Worm (Caenorhabditis elegans) whole organism, L2 larva: Measurements from ENCODE around the gene T05H10.8.

Experiments used
- ZK546.5 ChIP-seq: sonication (generic microtip); optimal IDR thresholded peaks from 2 replicates; lab custom pipeline; 2017; ENCODE audit warnings: missing biosample characterization, missing genetic modification characterization
- ama-1 ChIP-seq: fragments of 150-350 bp; optimal IDR thresholded peaks from 2 replicates; lab custom pipeline; 2018; ENCODE audit warnings: inconsistent platforms
- ceh-16 ChIP-seq: fragments of 150-350 bp; optimal IDR thresholded peaks from 2 replicates; lab custom pipeline; 2014; ENCODE audit warnings: missing biosample characterization, missing genetic modification characterization
- ceh-82 ChIP-seq: fragments of 150-350 bp; optimal IDR thresholded peaks from 2 replicates; lab custom pipeline; 2014; ENCODE audit warnings: missing biosample characterization, missing genetic modification characterization
- elt-1 ChIP-seq: fragments of 150-350 bp; optimal IDR thresholded peaks from 2 replicates; lab custom pipeline; 2014; ENCODE audit warnings: missing biosample characterization, missing genetic modification characterization
- elt-3 ChIP-seq: sonication (generic microtip); optimal IDR thresholded peaks from 2 replicates; lab custom pipeline; 2017; ENCODE audit warnings: missing biosample characterization, missing genetic modification characterization
- fos-1 ChIP-seq: fragments of 150-350 bp; optimal IDR thresholded peaks from 2 replicates; lab custom pipeline; 2014; ENCODE audit warnings: missing biosample characterization, missing genetic modification characterization
- mab-5 ChIP-seq: fragments of 150-350 bp; optimal IDR thresholded peaks from 2 replicates; lab custom pipeline; 2014; ENCODE audit warnings: missing biosample characterization, missing genetic modification characterization
- mdl-1 ChIP-seq, 2 experiments: fragments of 150-350 bp in 1 of 2; sonication (generic microtip) in 1 of 2; optimal IDR thresholded peaks; 2 replicates each; lab custom pipeline; 2017; ENCODE audit warnings: missing biosample characterization in 2 of 2, missing genetic modification characterization in 2 of 2
- nhr-12 ChIP-seq: fragments of 150-350 bp; optimal IDR thresholded peaks from 2 replicates; lab custom pipeline; 2014; ENCODE audit warnings: missing biosample characterization, missing genetic modification characterization
- nhr-25 ChIP-seq: fragments of 150-350 bp; sonication (generic microtip); optimal IDR thresholded peaks from 3 replicates; lab custom pipeline; 2014; ENCODE audit warnings: missing biosample characterization, missing genetic modification characterization
- unc-39 ChIP-seq: fragments of 150-350 bp; optimal IDR thresholded peaks from 2 replicates; lab custom pipeline; 2014; ENCODE audit warnings: missing biosample characterization, missing genetic modification characterization

- no peak for TF ChIP-seq ceh-82 (tag; lab: Kevin White, UChicago)
- no peak for TF ChIP-seq elt-3 (tag; lab: Kevin White, UChicago)
- no peak for TF ChIP-seq ceh-16 (tag; lab: Kevin White, UChicago)
- no peak for TF ChIP-seq ama-1 (lab: Kevin White, UChicago)
- TF ChIP-seq nhr-25: no peak
- no peak for TF ChIP-seq unc-39 (tag; lab: Kevin White, UChicago)
- TF ChIP-seq nhr-12 (tag; lab: Kevin White, UChicago): no peak
- TF ChIP-seq mab-5: no peak
- no peak for TF ChIP-seq elt-1 (tag; lab: Kevin White, UChicago)
- TF ChIP-seq mdl-1 (tag; optimal IDR thresholded peaks at IDR 0.05; lab: Kevin White, UChicago): no peak
- TF ChIP-seq fos-1 (tag; lab: Kevin White, UChicago): no peak
- TF ChIP-seq ZK546.5 (tag; lab: Kevin White, UChicago): no peak
Observed at ce11 chrII:8047264-8047663, 11.6 kb upstream of the T05H10.8 start, which contains the start of gene apn-1.
